Worm (Caenorhabditis elegans) whole organism, L1 larva: Measurements from ENCODE around the gene C08F8.15.

ENCODE experiments used
- alr-1 ChIP-seq: fragments of 200-800 bp; sonication (Bioruptor generic); optimal IDR thresholded peaks from 2 replicates; lab custom pipeline; 2018; ENCODE audit warnings: borderline replicate concordance, mild to moderate bottlenecking, missing genetic modification characterization, missing compliant biosample characterization
- egl-27 ChIP-seq, 2 experiments: fragments of 150-350 bp in 1 of 2; sonication (generic microtip); optimal IDR thresholded peaks; 3 replicates each; lab custom pipeline; 2017 to 2018; ENCODE audit warnings: missing biosample characterization in 2 of 2, missing genetic modification characterization in 2 of 2, missing genetic modification reagents in 2 of 2
- fkh-10 ChIP-seq: sonication (generic microtip); optimal IDR thresholded peaks from 2 replicates; lab custom pipeline; 2017; ENCODE audit warnings: missing biosample characterization, missing genetic modification reagents, missing genetic modification characterization
- mdl-1 ChIP-seq, 2 experiments: fragments of 150-350 bp; optimal IDR thresholded peaks; 2 replicates each; lab custom pipeline; 2014 to 2017; ENCODE audit warnings: missing biosample characterization in 2 of 2, missing genetic modification characterization in 2 of 2, inconsistent platforms in 1 of 2
- zip-4 ChIP-seq: fragments of 200-800 bp; sonication (Bioruptor generic); optimal IDR thresholded peaks from 2 replicates; lab custom pipeline; 2018; ENCODE audit warnings: mild to moderate bottlenecking, missing genetic modification characterization, moderate library complexity, missing compliant biosample characterization

DNA sequence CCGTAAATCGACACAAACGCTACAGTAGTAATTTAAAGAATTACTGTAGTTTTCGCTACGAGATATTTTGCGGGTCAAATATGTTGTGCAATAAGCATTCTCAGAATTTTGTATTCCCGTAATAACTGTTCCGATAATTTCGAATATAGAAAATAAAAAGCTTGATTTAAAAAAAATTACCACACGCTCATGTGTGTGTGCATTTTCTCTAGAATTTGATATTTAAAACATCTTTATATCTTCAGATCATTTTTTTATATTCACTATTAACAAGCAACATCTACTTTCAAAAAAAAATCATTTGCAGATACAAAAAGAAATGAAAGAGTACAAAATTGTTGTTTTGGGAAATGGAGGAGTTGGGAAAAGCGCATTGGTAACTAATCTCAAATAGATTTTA is 16.4 kb upstream of the C08F8.15 start, which contains the start of gene rap-3:
- TF ChIP-seq alr-1 (tag; lab: Kevin White, UChicago) (no peak), fkh-10 (no peak), egl-27 (tag; optimal IDR thresholded peaks at IDR 0.05; lab: Kevin White, UChicago) (no peak), mdl-1 (tag; optimal IDR thresholded peaks at IDR 0.05; lab: Kevin White, UChicago) (no peak), zip-4 (no peak)
